Fruit fly (Drosophila melanogaster): ENCODE results near the gene CG42564.

dm6 chr3R:6403674-6404073 lies 29.4 kb downstream of the CG42564 start:
- TF ChIP-seq CG12605 (GFP tag; IDR thresholded peaks at IDR 0.05): no peak
- no peak for TF ChIP-seq EcR (GFP tag; optimal IDR thresholded peaks at IDR 0.05)
- no peak for TF ChIP-seq CG9948 (tag; optimal IDR thresholded peaks at IDR 0.05)
- no peak for TF ChIP-seq CG15710 (tag; optimal IDR thresholded peaks at IDR 0.05)
- TF ChIP-seq CG14655 (GFP tag; optimal IDR thresholded peaks at IDR 0.05): no peak
- TF ChIP-seq CG8159 (tag; optimal IDR thresholded peaks at IDR 0.05): no peak
- no peak for TF ChIP-seq rn (GFP tag; IDR thresholded peaks at IDR 0.05)

All from whole organism, pupa.